Fruit fly (Drosophila melanogaster) whole organism, embryonic: ENCODE results near the gene CG15550.

ENCODE experiments used
- Atf3 ChIP-seq: fragments of 200-800 bp; sonication (Bioruptor generic); optimal IDR thresholded peaks from 3 replicates; lab custom pipeline; 2016; ENCODE audit warnings: missing biosample characterization, missing genetic modification characterization
- B-H2 ChIP-seq: fragments of 200-800 bp; sonication (Bioruptor generic); optimal IDR thresholded peaks from 2 replicates; lab custom pipeline; 2018; ENCODE audit warnings: missing biosample characterization, mild to moderate bottlenecking, missing genetic modification characterization
- CG11247 ChIP-seq: fragments of 200-800 bp; sonication (Bioruptor generic); IDR thresholded peaks from 2 replicates; pipeline ENCODE4 v1.3.6; 2022; ENCODE audit warnings: missing biosample characterization, missing genetic modification characterization
- CG3407 ChIP-seq: fragments of 200-800 bp; sonication (Bioruptor generic); optimal IDR thresholded peaks from 2 replicates; lab custom pipeline; 2018; ENCODE audit warnings: missing biosample characterization, mild to moderate bottlenecking, missing genetic modification characterization
- D19A ChIP-seq: fragments of 200-800 bp; optimal IDR thresholded peaks from 3 replicates; lab custom pipeline; 2019; ENCODE audit warnings: missing biosample characterization, mild to moderate bottlenecking, missing genetic modification characterization, moderate library complexity
- Ptx1 ChIP-seq: fragments of 200-800 bp; sonication (Bioruptor generic); IDR thresholded peaks from 2 replicates; pipeline ENCODE4 v1.3.6; 2022; ENCODE audit warnings: missing biosample characterization, missing genetic modification characterization
- ems ChIP-seq: fragments of 200-800 bp; sonication (Bioruptor generic); optimal IDR thresholded peaks from 3 replicates; lab custom pipeline; 2016; ENCODE audit warnings: missing biosample characterization, missing genetic modification characterization
- salm ChIP-seq: fragments of 200-800 bp; sonication (Bioruptor generic); optimal IDR thresholded peaks from 2 replicates; lab custom pipeline; 2018; ENCODE audit warnings: missing biosample characterization, mild to moderate bottlenecking, missing genetic modification characterization
- zen2 ChIP-seq: fragments of 200-800 bp; sonication (Bioruptor generic); IDR thresholded peaks from 3 replicates; pipeline ENCODE4 v1.3.6; 2022; ENCODE audit warnings: missing biosample characterization, missing genetic modification characterization; ENCODE audit not compliant: partially characterized antibody

DNA sequence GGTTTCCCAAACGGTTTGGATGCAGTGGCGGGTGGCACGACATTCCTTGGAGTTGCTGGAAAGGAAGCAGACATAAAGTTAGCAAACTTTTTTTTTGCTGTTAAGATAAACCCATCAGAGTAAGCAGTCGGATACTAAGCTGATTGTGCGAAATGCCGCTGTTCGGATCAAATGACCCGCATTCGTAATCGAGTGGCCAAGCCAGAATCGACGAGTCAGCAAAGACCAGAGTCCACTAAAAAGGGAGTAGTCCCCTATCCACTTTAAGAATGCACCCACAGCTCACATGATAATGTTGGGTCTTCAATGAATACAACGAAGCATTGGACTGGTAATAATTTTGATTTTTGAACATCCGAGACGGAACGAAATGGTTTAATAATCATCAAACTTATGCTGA, 50.1 kb downstream of the CG15550 start:
- TF ChIP-seq D19A (no peak), ems (GFP tag; lab: Kevin White, UChicago) (no peak), Atf3 (no peak), zen2 (GFP tag; lab: Robert Waterston, UW) (no peak), Ptx1 (GFP tag; lab: Robert Waterston, UW) (no peak), CG3407 (GFP tag; lab: Kevin White, UChicago) (no peak), B-H2 (GFP tag; lab: Kevin White, UChicago) (no peak), salm (tag; lab: Kevin White, UChicago) (no peak), CG11247 (no peak)
